Worm (Caenorhabditis elegans) whole organism, early embryonic: ENCODE measurements around the gene F14D2.5.

ENCODE experiments used
- B0310.2 ChIP-seq: sonication (generic microtip); optimal IDR thresholded peaks from 2 replicates; lab custom pipeline; 2016; ENCODE audit warnings: mild to moderate bottlenecking, missing genetic modification characterization, missing compliant biosample characterization
- F13C5.2 ChIP-seq: sonication (generic microtip); optimal IDR thresholded peaks from 2 replicates; lab custom pipeline; 2017; ENCODE audit warnings: mild to moderate bottlenecking, missing genetic modification characterization, inconsistent platforms, missing compliant biosample characterization
- aly-1 ChIP-seq: sonication (generic microtip); optimal IDR thresholded peaks from 2 replicates; lab custom pipeline; 2016; ENCODE audit warnings: missing genetic modification characterization, missing compliant biosample characterization
- ama-1 ChIP-seq: fragments of 150-350 bp; optimal IDR thresholded peaks from 2 replicates; lab custom pipeline; 2014
- ceh-13 ChIP-seq: fragments of 200-800 bp; sonication (Bioruptor generic); optimal IDR thresholded peaks from 2 replicates; lab custom pipeline; 2018; ENCODE audit warnings: mild to moderate bottlenecking, missing genetic modification characterization, missing compliant biosample characterization
- ceh-36 ChIP-seq: sonication (generic microtip); optimal IDR thresholded peaks from 2 replicates; lab custom pipeline; 2016; ENCODE audit warnings: missing genetic modification characterization, inconsistent platforms, missing compliant biosample characterization
- ets-7 ChIP-seq: sonication (generic microtip); optimal IDR thresholded peaks from 2 replicates; lab custom pipeline; 2016; ENCODE audit warnings: missing genotype, missing genetic modification characterization, missing compliant biosample characterization
- flt-1 ChIP-seq: fragments of 200-800 bp; sonication (Bioruptor generic); IDR thresholded peaks from 2 replicates; pipeline ENCODE4 v1.3.6; 2022; ENCODE audit warnings: missing genetic modification characterization, missing compliant biosample characterization
- hmbx-1 ChIP-seq: sonication (generic microtip); optimal IDR thresholded peaks from 2 replicates; lab custom pipeline; 2016; ENCODE audit warnings: mild to moderate bottlenecking, missing genetic modification characterization, missing compliant biosample characterization
- hmg-4 ChIP-seq: fragments of 200-800 bp; sonication (Bioruptor generic); optimal IDR thresholded peaks from 2 replicates; lab custom pipeline; 2018; ENCODE audit warnings: mild to moderate bottlenecking, missing genetic modification characterization, missing compliant biosample characterization
- hnd-1 ChIP-seq: sonication (generic microtip); optimal IDR thresholded peaks from 2 replicates; lab custom pipeline; 2016; ENCODE audit warnings: missing genetic modification characterization, missing compliant biosample characterization
- pes-1 ChIP-seq: fragments of 200-800 bp; sonication (Bioruptor generic); IDR thresholded peaks from 2 replicates; pipeline ENCODE4 v1.3.6; 2022; ENCODE audit warnings: missing genetic modification reagents, missing genetic modification characterization, missing compliant biosample characterization
- scrt-1 ChIP-seq: fragments of 200-800 bp; sonication (Bioruptor generic); IDR thresholded peaks from 2 replicates; pipeline ENCODE4 v1.3.6; 2022; ENCODE audit warnings: missing genetic modification characterization, missing compliant biosample characterization
- sea-1 ChIP-seq: fragments of 200-800 bp; sonication (Bioruptor generic); conservative IDR thresholded peaks from 2 replicates; pipeline ENCODE4 v1.3.6; 2022; ENCODE audit warnings: missing genetic modification characterization, missing compliant biosample characterization
- tbx-11 ChIP-seq: fragments of 200-800 bp; sonication (Bioruptor generic); IDR thresholded peaks from 2 replicates; pipeline ENCODE4 v1.3.6; 2022; ENCODE audit warnings: missing genetic modification characterization, missing compliant biosample characterization
- tbx-37 ChIP-seq: fragments of 200-800 bp; sonication (Bioruptor generic); conservative IDR thresholded peaks from 2 replicates; pipeline ENCODE4 v1.3.6; 2022; ENCODE audit warnings: missing genetic modification reagents, missing genetic modification characterization, missing compliant biosample characterization
- tra-4 ChIP-seq: sonication (generic microtip); optimal IDR thresholded peaks from 2 replicates; lab custom pipeline; 2017; ENCODE audit warnings: missing genetic modification characterization, missing compliant biosample characterization

Gene F14D2.5

DNA sequence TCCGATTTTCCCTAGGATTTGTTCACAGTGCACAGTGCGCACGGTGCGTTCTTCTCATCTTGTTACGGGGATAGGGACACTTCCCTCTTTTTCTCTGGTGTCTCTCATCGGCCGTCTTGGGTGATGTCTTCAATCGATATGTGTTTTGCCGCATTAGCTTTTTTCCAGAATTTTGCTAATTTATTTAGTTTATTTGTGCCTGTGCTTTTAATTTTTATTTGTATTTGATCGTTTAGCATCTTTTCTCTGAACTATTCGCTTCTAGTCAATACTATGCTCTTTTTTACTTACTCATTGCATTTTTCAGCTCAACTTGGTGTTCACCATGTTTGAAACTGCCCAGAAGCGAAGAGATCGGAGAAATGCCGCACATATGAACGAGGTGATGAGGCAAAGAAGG, at the start of gene F14D2.5:
TSS of gene F14D2.5 (plus strand) at position 301 of the 400 bp plus-strand sequence.
- TF ChIP-seq hnd-1 (tag; lab: Kevin White, UChicago): no peak
- no peak for TF ChIP-seq ceh-13 (GFP tag; lab: Kevin White, UChicago)
- TF ChIP-seq aly-1 (tag; lab: Kevin White, UChicago): no peak
- TF ChIP-seq pes-1 (GFP tag; lab: Robert Waterston, UW): no peak
- TF ChIP-seq F13C5.2: no peak
- TF ChIP-seq scrt-1 (GFP tag; lab: Robert Waterston, UW): no peak
- no peak for TF ChIP-seq hmg-4
- no peak for TF ChIP-seq ama-1 (lab: Kevin White, UChicago)

DNA sequence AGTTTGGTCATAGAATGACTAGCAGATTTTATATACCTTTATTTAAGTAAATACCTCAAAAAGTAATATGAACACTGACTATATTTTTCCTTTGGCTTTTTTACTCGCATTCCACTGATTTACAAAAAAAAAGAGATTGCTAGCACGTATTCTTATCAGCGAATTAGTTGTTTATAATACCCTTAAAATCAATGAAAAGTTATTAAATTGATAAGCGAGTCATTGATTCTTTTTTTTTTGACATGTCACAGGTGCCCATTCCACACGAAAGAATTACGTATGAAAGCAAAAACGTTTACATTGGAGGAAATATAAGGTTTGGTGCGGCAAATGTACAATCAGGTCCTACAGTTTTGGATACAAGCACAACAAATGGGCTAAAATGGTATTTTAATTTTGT, 45.2 kb upstream of the F14D2.5 start, which contains the start of gene btb-17:
TSS of gene btb-17 (plus strand) at position 213 of the 400 bp plus-strand sequence.
- no peak for TF ChIP-seq B0310.2
- TF ChIP-seq ama-1 (lab: Kevin White, UChicago): no peak
- TF ChIP-seq hmbx-1 (tag; lab: Kevin White, UChicago): no peak
- TF ChIP-seq pes-1 (GFP tag; lab: Robert Waterston, UW): no peak
- TF ChIP-seq flt-1 (GFP tag; lab: Robert Waterston, UW): no peak
- no peak for TF ChIP-seq scrt-1 (GFP tag; lab: Robert Waterston, UW)
- TF ChIP-seq tbx-37 (GFP tag; lab: Robert Waterston, UW): no peak
- TF ChIP-seq ets-7 (tag; lab: Kevin White, UChicago): no peak
- TF ChIP-seq hmg-4: no peak
- no peak for TF ChIP-seq aly-1 (tag; lab: Kevin White, UChicago)
- no peak for TF ChIP-seq ceh-36
- no peak for TF ChIP-seq ceh-13 (GFP tag; lab: Kevin White, UChicago)
- no peak for TF ChIP-seq sea-1
- no peak for TF ChIP-seq tbx-11 (GFP tag; lab: Robert Waterston, UW)
- no peak for TF ChIP-seq tra-4
- no peak for TF ChIP-seq hnd-1 (tag; lab: Kevin White, UChicago)
- no peak for TF ChIP-seq F13C5.2

ce11 chrII:3296644-3297043, 43.7 kb upstream of the F14D2.5 start, which contains the start of gene btb-16:
btb-16 (plus strand) TSS chrII:3296883.
- no peak for TF ChIP-seq aly-1 (tag; lab: Kevin White, UChicago)
- no peak for TF ChIP-seq pes-1 (GFP tag; lab: Robert Waterston, UW)
- no peak for TF ChIP-seq ceh-13 (GFP tag; lab: Kevin White, UChicago)
- TF ChIP-seq hnd-1 (tag; lab: Kevin White, UChicago): no peak
- TF ChIP-seq hmg-4: no peak
- TF ChIP-seq ceh-36: no peak
- TF ChIP-seq ets-7 (tag; lab: Kevin White, UChicago): no peak
- TF ChIP-seq scrt-1 (GFP tag; lab: Robert Waterston, UW): no peak
- no peak for TF ChIP-seq tbx-11 (GFP tag; lab: Robert Waterston, UW)
- TF ChIP-seq hmbx-1 (tag; lab: Kevin White, UChicago): no peak
- TF ChIP-seq sea-1: no peak
- TF ChIP-seq flt-1 (GFP tag; lab: Robert Waterston, UW): no peak
- no peak for TF ChIP-seq tra-4
- no peak for TF ChIP-seq F13C5.2
- TF ChIP-seq ama-1 (lab: Kevin White, UChicago): no peak
- no peak for TF ChIP-seq tbx-37 (GFP tag; lab: Robert Waterston, UW)
- no peak for TF ChIP-seq B0310.2

DNA sequence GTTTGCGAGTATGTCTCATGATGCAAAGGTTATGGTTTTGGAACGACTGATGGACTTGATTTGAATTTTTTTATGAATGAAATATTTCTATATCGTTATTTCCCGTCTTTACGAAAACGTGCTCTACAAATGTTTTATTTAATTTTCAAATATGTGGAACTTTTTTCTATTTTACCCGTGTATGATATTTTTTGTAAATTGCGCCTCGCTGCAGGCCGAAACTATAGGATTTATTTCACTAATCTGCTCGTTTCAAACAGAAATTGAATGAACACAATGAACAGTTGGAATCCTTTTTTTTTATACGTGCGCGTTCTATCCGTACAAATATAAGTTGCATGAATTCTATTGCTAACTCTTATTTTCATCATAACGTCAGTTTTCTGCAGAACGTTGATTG, 42.4 kb upstream of the F14D2.5 start, which contains the start of gene btb-18:
TSS of gene btb-18 (plus strand) at position 301 of the 400 bp plus-strand sequence.
- TF ChIP-seq scrt-1 (GFP tag; lab: Robert Waterston, UW) (no peak), ceh-13 (GFP tag; lab: Kevin White, UChicago) (no peak), tbx-37 (GFP tag; lab: Robert Waterston, UW) (no peak), flt-1 (GFP tag; lab: Robert Waterston, UW) (no peak), pes-1 (GFP tag; lab: Robert Waterston, UW) (no peak)

- no peak for TF ChIP-seq ama-1 (lab: Kevin White, UChicago)
- TF ChIP-seq sea-1: no peak
- no peak for TF ChIP-seq ets-7 (tag; lab: Kevin White, UChicago)
- no peak for TF ChIP-seq scrt-1 (GFP tag; lab: Robert Waterston, UW)
- TF ChIP-seq hnd-1 (tag; lab: Kevin White, UChicago): no peak
These were observed 40.9 kb upstream of the F14D2.5 start, which contains the start of gene btb-22 for ce11 chrII:3299457-3299856. btb-22 (plus strand) TSS chrII:3299757.

DNA sequence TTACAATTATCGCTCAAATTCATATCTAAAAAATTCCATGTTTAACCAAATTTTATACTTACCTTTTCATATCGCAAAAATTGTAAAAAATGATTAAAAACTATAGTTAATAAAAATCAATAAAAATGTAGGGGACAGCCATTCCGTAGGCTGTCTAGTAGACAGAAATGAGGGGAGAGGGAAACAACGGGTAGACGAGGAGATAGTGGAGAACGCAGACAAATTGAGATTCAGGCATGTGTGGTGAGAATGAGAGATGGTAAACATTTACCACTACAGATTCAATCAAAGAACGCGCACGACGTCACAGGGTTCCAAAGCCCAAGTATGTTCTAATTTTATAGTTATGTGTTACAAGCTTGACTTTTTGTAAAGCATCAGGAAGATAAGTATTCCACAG, 36.8 kb upstream of the F14D2.5 start:
- TF ChIP-seq B0310.2 (no peak), hnd-1 (tag; lab: Kevin White, UChicago) (no peak), tbx-37 (GFP tag; lab: Robert Waterston, UW) (no peak), scrt-1 (GFP tag; lab: Robert Waterston, UW) (no peak), sea-1 (no peak), pes-1 (GFP tag; lab: Robert Waterston, UW) (no peak), ceh-13 (GFP tag; lab: Kevin White, UChicago) (no peak), tbx-11 (GFP tag; lab: Robert Waterston, UW) (no peak), aly-1 (tag; lab: Kevin White, UChicago) (no peak), hmbx-1 (tag; lab: Kevin White, UChicago) (no peak), ets-7 (tag; lab: Kevin White, UChicago) (no peak), ama-1 (lab: Kevin White, UChicago) (no peak), hmg-4 (no peak), tra-4 (no peak), F13C5.2 (no peak), ceh-36 (no peak), flt-1 (GFP tag; lab: Robert Waterston, UW) (no peak)

DNA sequence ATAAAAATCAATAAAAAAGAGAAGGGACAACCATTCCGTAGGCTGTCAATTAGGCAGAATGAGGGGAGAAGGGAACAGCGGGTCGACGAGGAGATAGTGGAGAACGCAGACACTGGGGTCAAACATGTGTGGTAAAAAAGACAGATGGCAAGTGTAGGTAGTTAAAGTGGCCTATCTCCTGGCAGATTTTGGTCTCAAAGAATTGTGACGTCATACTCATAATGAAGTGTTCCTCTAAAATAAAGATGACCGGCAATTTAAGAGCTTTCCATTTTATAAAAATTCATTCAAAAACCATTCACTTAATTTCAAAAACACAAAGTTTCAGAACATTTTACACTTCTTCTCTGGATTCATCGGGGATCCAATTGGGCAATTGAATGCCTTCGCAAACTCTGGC, 30.4 kb upstream of the F14D2.5 start:
- peak; percentile 35; the same call in 1 of the 2 replicates for TF ChIP-seq tbx-37 (GFP tag; lab: Robert Waterston, UW)
